Fruit fly (Drosophila melanogaster): ENCODE data around the gene Nrx-IV.

Gene Nrx-IV

DNA sequence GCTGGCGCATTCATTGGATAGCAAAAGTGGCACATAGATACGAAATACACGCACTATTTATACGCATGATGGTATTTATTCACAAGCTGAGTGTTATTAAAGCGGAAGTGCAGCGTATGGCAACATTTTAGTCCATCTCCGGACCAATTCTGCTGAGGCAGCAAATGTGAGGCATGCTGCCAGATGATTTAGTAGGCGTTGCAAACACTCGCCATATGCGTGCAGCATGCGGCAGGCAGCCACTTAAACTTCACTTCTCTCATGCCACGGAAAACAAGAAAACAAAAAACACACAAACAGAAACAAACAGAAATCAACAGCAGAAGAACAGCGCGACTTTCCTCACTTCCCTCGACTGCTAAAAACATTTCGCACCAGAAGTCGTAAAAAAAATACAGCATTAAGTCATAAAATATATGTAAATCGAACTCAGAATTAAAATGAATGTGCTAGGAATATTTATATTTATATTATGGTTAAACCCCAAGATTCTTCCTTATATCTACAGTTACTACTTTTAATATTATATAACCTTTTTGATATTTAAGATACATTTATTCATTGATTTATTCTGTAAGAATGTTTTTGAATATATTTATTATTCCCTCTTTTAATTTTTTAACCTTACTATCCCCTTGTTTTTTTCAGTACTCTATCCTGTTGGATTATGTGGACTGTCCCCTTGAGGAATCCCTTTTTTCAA, 46.8 kb upstream of the Nrx-IV start (continued):
- TF ChIP-seq Eip78C (GFP tag) (peak; percentile 88), CG6163 (GFP tag; IDR thresholded peaks at IDR 0.05) (no peak), CG11294 (GFP tag; IDR thresholded peaks at IDR 0.05) (no peak), Sox102F (GFP tag; optimal IDR thresholded peaks at IDR 0.05) (peak; percentile 7), acj6 (GFP tag; optimal IDR thresholded peaks at IDR 0.05) (peak; percentile 22), CG6792 (GFP tag; optimal IDR thresholded peaks at IDR 0.05) (peak; percentile 5), svp (GFP tag) (peak; percentile 68), topi (GFP tag; optimal IDR thresholded peaks at IDR 0.05) (peak; percentile 7), CG7368 (GFP tag; optimal IDR thresholded peaks at IDR 0.05) (no peak), CG6808 (GFP tag; optimal IDR thresholded peaks at IDR 0.05) (peak; percentile 61), salr (GFP tag; optimal IDR thresholded peaks at IDR 0.05) (no peak), Ets96B (tag; optimal IDR thresholded peaks at IDR 0.05) (peak; percentile 78), CG10631 (GFP tag; optimal IDR thresholded peaks at IDR 0.05) (peak; percentile 55), CG16779 (tag; optimal IDR thresholded peaks at IDR 0.05) (no peak), CG11902 (GFP tag; optimal IDR thresholded peaks at IDR 0.05) (no peak), Lpt (GFP tag; optimal IDR thresholded peaks at IDR 0.05) (no peak), CG3919 (GFP tag; optimal IDR thresholded peaks at IDR 0.05) (peak; percentile 25), cyc (GFP tag; optimal IDR thresholded peaks at IDR 0.05) (peak; percentile 14)

dm6 chr3L:12101924-12102383, 44.4 kb upstream of the Nrx-IV start:
- peak; percentile 81 for TF ChIP-seq Ets96B (tag; optimal IDR thresholded peaks at IDR 0.05)
- TF ChIP-seq CG3919 (GFP tag; optimal IDR thresholded peaks at IDR 0.05) = peak; percentile 55
- peak; percentile 49 for TF ChIP-seq svp (GFP tag)
- TF ChIP-seq CG6276 (GFP tag; optimal IDR thresholded peaks at IDR 0.05) = peak; percentile 63
- peak in 1 of 2 experiments; percentile 72 for TF ChIP-seq salr (GFP tag; optimal IDR thresholded peaks at IDR 0.05)
- peak; percentile 67 for TF ChIP-seq CG4318 (GFP tag; optimal IDR thresholded peaks at IDR 0.05)
- peak; percentile 50 to 52 for TF ChIP-seq ss (GFP tag; optimal IDR thresholded peaks at IDR 0.05)
- TF ChIP-seq CG11902 (GFP tag; optimal IDR thresholded peaks at IDR 0.05) = no peak
- no peak for TF ChIP-seq CG1621 (tag; optimal IDR thresholded peaks at IDR 0.05)
- peak; percentile 60 for TF ChIP-seq CG6808 (GFP tag; optimal IDR thresholded peaks at IDR 0.05)
- peak; percentile 47 for TF ChIP-seq fd59A (GFP tag; optimal IDR thresholded peaks at IDR 0.05)
- TF ChIP-seq Sox14 (GFP tag; optimal IDR thresholded peaks at IDR 0.05) = no peak
- peak; percentile 87 for TF ChIP-seq CG32006 (GFP tag; optimal IDR thresholded peaks at IDR 0.05)
- TF ChIP-seq Lpt (GFP tag; optimal IDR thresholded peaks at IDR 0.05) = peak; percentile 55
- TF ChIP-seq Smox (GFP tag; optimal IDR thresholded peaks at IDR 0.05) = peak; percentile 10
- peak; percentile 46 for TF ChIP-seq CG11762 (GFP tag; optimal IDR thresholded peaks at IDR 0.05; ENCODE audit: insufficient read depth)
- peak; percentile 15 for TF ChIP-seq Met (GFP tag; optimal IDR thresholded peaks at IDR 0.05)
- no peak for TF ChIP-seq CG11294 (GFP tag; IDR thresholded peaks at IDR 0.05)
- TF ChIP-seq CG16779 (tag; optimal IDR thresholded peaks at IDR 0.05) = no peak
- TF ChIP-seq Blimp-1 (GFP tag; optimal IDR thresholded peaks at IDR 0.05) = no peak
- TF ChIP-seq CG8632 (GFP tag; optimal IDR thresholded peaks at IDR 0.05) = peak; percentile 67
- TF ChIP-seq fkh (GFP tag; optimal IDR thresholded peaks at IDR 0.05) = no peak
- peak; percentile 80 for TF ChIP-seq CG3032 (tag; optimal IDR thresholded peaks at IDR 0.05)
- peak; percentile 20 for TF ChIP-seq dac (GFP tag; optimal IDR thresholded peaks at IDR 0.05)
- peak; percentile 82 for TF ChIP-seq CG8119 (GFP tag; IDR thresholded peaks at IDR 0.05)
- TF ChIP-seq CG10631 (GFP tag; optimal IDR thresholded peaks at IDR 0.05) = peak; percentile 68
- no peak for TF ChIP-seq CG31627 (GFP tag; optimal IDR thresholded peaks at IDR 0.05)
- peak; percentile 40 for TF ChIP-seq esn (GFP tag; optimal IDR thresholded peaks at IDR 0.05)
- TF ChIP-seq Hr38 (GFP tag; optimal IDR thresholded peaks at IDR 0.05) = no peak
- TF ChIP-seq CG6792 (GFP tag; optimal IDR thresholded peaks at IDR 0.05) = peak; percentile 45
- TF ChIP-seq eg (GFP tag; IDR thresholded peaks at IDR 0.05) = peak; percentile 44; the same call in 1 of the 3 replicates
- TF ChIP-seq CG9139 (GFP tag; optimal IDR thresholded peaks at IDR 0.05) = peak; percentile 46
- no peak for TF ChIP-seq fd85E (GFP tag; optimal IDR thresholded peaks at IDR 0.05)
- TF ChIP-seq Hr4 (GFP tag; optimal IDR thresholded peaks at IDR 0.05) = peak; percentile 16
- TF ChIP-seq vri (GFP tag; optimal IDR thresholded peaks at IDR 0.05) = no peak
- peak; percentile 45 for TF ChIP-seq Gug (GFP tag; IDR thresholded peaks at IDR 0.05)
- TF ChIP-seq dsx (GFP tag; optimal IDR thresholded peaks at IDR 0.05; ENCODE audit: poor library complexity, severe bottlenecking) = peak; percentile 81
- peak; percentile 61 for TF ChIP-seq net (GFP tag; optimal IDR thresholded peaks at IDR 0.05)
- no peak for TF ChIP-seq cyc (GFP tag; optimal IDR thresholded peaks at IDR 0.05)
- TF ChIP-seq CG15336 (GFP tag; IDR thresholded peaks at IDR 0.05) = peak; percentile 82
- peak; percentile 71 for TF ChIP-seq OdsH (GFP tag; optimal IDR thresholded peaks at IDR 0.05)
